Fruit fly (Drosophila melanogaster) whole organism, adult: Measurements from ENCODE around the gene CG32365.

Experiments used
- CG5204 ChIP-seq: fragments of 200-800 bp; sonication (Bioruptor generic); optimal IDR thresholded peaks from 2 replicates; lab custom pipeline; 2016; ENCODE audit warnings: missing biosample characterization, missing genetic modification characterization
- kay ChIP-seq: fragments of 200-800 bp; sonication (Bioruptor generic); peaks from one replicate; lab custom pipeline; 2016; ENCODE audit warnings: missing biosample characterization, missing genetic modification characterization, borderline replicate concordance

dm6 chr3L:7883298-7883697 is 14.5 kb downstream of the CG32365 start:
- TF ChIP-seq CG5204 (GFP tag; lab: Kevin White, UChicago): no peak
- TF ChIP-seq kay (GFP tag; lab: Kevin White, UChicago): no peak
